Worm (Caenorhabditis elegans) whole organism, L4 larva: ENCODE results near the gene F26F2.11.

Experiments used
- D1046.2 ChIP-seq: fragments of 200-800 bp; sonication (Bioruptor generic); IDR thresholded peaks from 2 replicates; pipeline ENCODE4 v1.3.6; 2022; ENCODE audit warnings: missing genetic modification characterization, missing compliant biosample characterization
- F10B5.3 ChIP-seq: sonication (generic microtip); optimal IDR thresholded peaks from 2 replicates; lab custom pipeline; 2016; ENCODE audit warnings: mild to moderate bottlenecking, missing genetic modification characterization, missing compliant biosample characterization
- F37D6.2 ChIP-seq: sonication (generic microtip); optimal IDR thresholded peaks from 2 replicates; lab custom pipeline; 2016; ENCODE audit warnings: mild to moderate bottlenecking, missing genetic modification characterization, missing compliant biosample characterization
- Y5F2A.4 ChIP-seq: fragments of 200-800 bp; sonication (Bioruptor generic); optimal IDR thresholded peaks from 2 replicates; lab custom pipeline; 2018; ENCODE audit warnings: mild to moderate bottlenecking, missing genetic modification characterization, missing compliant biosample characterization
- aha-1 ChIP-seq: fragments of 150-350 bp; peaks from one replicate; lab custom pipeline; 2014; ENCODE audit warnings: missing biosample characterization, missing genetic modification characterization
- arid-1 ChIP-seq: fragments of 200-800 bp; sonication (Bioruptor generic); conservative IDR thresholded peaks from 2 replicates; pipeline ENCODE4 v1.3.6; 2022; ENCODE audit warnings: missing genetic modification reagents, missing genetic modification characterization, missing compliant biosample characterization
- ceh-20 ChIP-seq: fragments of 200-800 bp; sonication (Bioruptor generic); IDR thresholded peaks from 2 replicates; pipeline ENCODE4 v1.3.6; 2022; ENCODE audit warnings: missing genetic modification reagents, missing genetic modification characterization, missing compliant biosample characterization
- ceh-32 ChIP-seq: sonication (generic microtip); optimal IDR thresholded peaks from 2 replicates; lab custom pipeline; 2016; ENCODE audit warnings: mild to moderate bottlenecking, missing genetic modification characterization, missing compliant biosample characterization; ENCODE audit not compliant: poor library complexity
- ceh-82 ChIP-seq: sonication (generic microtip); optimal IDR thresholded peaks from 2 replicates; lab custom pipeline; 2017; ENCODE audit warnings: missing biosample characterization, missing genetic modification characterization
- cey-2 ChIP-seq: sonication (generic microtip); optimal IDR thresholded peaks from 3 replicates; lab custom pipeline; 2017; ENCODE audit warnings: missing genetic modification characterization, mild to moderate bottlenecking, missing compliant biosample characterization, antibody characterized with exemption, borderline replicate concordance; ENCODE audit not compliant: insufficient read depth
- ctbp-1 ChIP-seq: fragments of 200-800 bp; sonication (Bioruptor generic); IDR thresholded peaks from 2 replicates; pipeline ENCODE4 v1.3.6; 2022; ENCODE audit warnings: missing genetic modification reagents, missing genetic modification characterization, missing compliant biosample characterization
- dmd-6 ChIP-seq: fragments of 200-800 bp; sonication (Bioruptor generic); IDR thresholded peaks from 2 replicates; pipeline ENCODE4 v1.3.6; 2022; ENCODE audit warnings: missing genetic modification reagents, missing genetic modification characterization, missing compliant biosample characterization
- dve-1 ChIP-seq: sonication (generic microtip); optimal IDR thresholded peaks from 2 replicates; lab custom pipeline; 2017; ENCODE audit warnings: antibody characterized with exemption, mild to moderate bottlenecking, missing genetic modification characterization, missing compliant biosample characterization; ENCODE audit not compliant: insufficient read depth
- egl-27 ChIP-seq: sonication (generic microtip); optimal IDR thresholded peaks from 3 replicates; lab custom pipeline; 2017; ENCODE audit warnings: missing biosample characterization, missing genetic modification reagents, missing genetic modification characterization
- fkh-10 ChIP-seq: fragments of 150-350 bp; optimal IDR thresholded peaks from 2 replicates; lab custom pipeline; 2014; ENCODE audit warnings: missing biosample characterization, missing genetic modification reagents, missing genetic modification characterization
- jun-1 ChIP-seq: fragments of 150-350 bp; optimal IDR thresholded peaks from 2 replicates; lab custom pipeline; 2014; ENCODE audit warnings: missing biosample characterization, missing genetic modification reagents, missing genetic modification characterization
- lin-29 ChIP-seq: fragments of 200-800 bp; sonication (Bioruptor generic); IDR thresholded peaks from 2 replicates; pipeline ENCODE4 v1.3.6; 2022; ENCODE audit warnings: missing genetic modification reagents, missing genetic modification characterization, missing compliant biosample characterization
- lin-38 ChIP-seq: fragments of 200-800 bp; sonication (Bioruptor generic); IDR thresholded peaks from 2 replicates; pipeline ENCODE4 v1.3.6; 2022; ENCODE audit warnings: missing genetic modification reagents, missing genetic modification characterization, missing compliant biosample characterization
- lsy-2 ChIP-seq, 2 experiments: fragments of 150-350 bp in 1 of 2; sonication (generic microtip) in 1 of 2; optimal IDR thresholded peaks; 2 replicates each; lab custom pipeline; 2014 to 2017; ENCODE audit warnings: missing biosample characterization in 2 of 2, missing genetic modification characterization in 2 of 2
- madf-5 ChIP-seq, 2 experiments: fragments of 200-800 bp; sonication (Bioruptor generic); IDR thresholded peaks; 2 replicates each; pipeline ENCODE4 v1.3.6; 2022; ENCODE audit warnings: missing compliant biosample characterization in 2 of 2, missing genetic modification characterization in 2 of 2
- madf-9 ChIP-seq: fragments of 200-800 bp; sonication (Bioruptor generic); conservative IDR thresholded peaks from 2 replicates; pipeline ENCODE4 v1.3.6; 2022; ENCODE audit warnings: missing genetic modification reagents, missing genetic modification characterization, missing compliant biosample characterization
- mep-1 ChIP-seq: fragments of 150-350 bp; sonication (generic microtip); optimal IDR thresholded peaks from 3 replicates; lab custom pipeline; 2014; ENCODE audit warnings: missing biosample characterization, missing genetic modification characterization
- nhr-102 ChIP-seq: sonication (generic microtip); optimal IDR thresholded peaks from 2 replicates; lab custom pipeline; 2016; ENCODE audit warnings: mild to moderate bottlenecking, missing genetic modification characterization, moderate library complexity, missing compliant biosample characterization
- nhr-11 ChIP-seq: fragments of 150-350 bp; optimal IDR thresholded peaks from 2 replicates; lab custom pipeline; 2014; ENCODE audit warnings: missing biosample characterization, missing genetic modification characterization
- nhr-111 ChIP-seq: fragments of 200-800 bp; sonication (Bioruptor generic); optimal IDR thresholded peaks from 2 replicates; lab custom pipeline; 2018; ENCODE audit warnings: mild to moderate bottlenecking, missing genetic modification characterization, missing compliant biosample characterization
- nhr-25 ChIP-seq: sonication (generic microtip); optimal IDR thresholded peaks from 2 replicates; lab custom pipeline; 2017; ENCODE audit warnings: missing genetic modification characterization, mild to moderate bottlenecking, missing compliant biosample characterization, antibody characterized with exemption, moderate library complexity, borderline replicate concordance; ENCODE audit not compliant: insufficient read depth
- nhr-48 ChIP-seq: sonication (generic microtip); optimal IDR thresholded peaks from 2 replicates; lab custom pipeline; 2016; ENCODE audit warnings: mild to moderate bottlenecking, missing genetic modification characterization, missing compliant biosample characterization
- pha-4 ChIP-seq, 2 experiments: fragments of 150-350 bp in 1 of 2; fragments of 200-800 bp in 1 of 2; sonication (Bioruptor generic) in 1 of 2; IDR thresholded peaks in 1 of 2; optimal IDR thresholded peaks in 1 of 2; 2 replicates each; pipeline versions ENCODE4 v1.3.6 to Lab custom; 2014 to 2022; ENCODE audit warnings: missing genetic modification characterization in 2 of 2, missing genetic modification reagents in 2 of 2, missing biosample characterization in 1 of 2, missing compliant biosample characterization in 1 of 2
- pqm-1 ChIP-seq: sonication (generic microtip); optimal IDR thresholded peaks from 2 replicates; lab custom pipeline; 2017; ENCODE audit warnings: missing biosample characterization, missing genetic modification characterization
- saeg-2 ChIP-seq: fragments of 200-800 bp; sonication (Bioruptor generic); IDR thresholded peaks from 2 replicates; pipeline ENCODE4 v1.3.6; 2022; ENCODE audit warnings: missing genetic modification reagents, missing genetic modification characterization, missing compliant biosample characterization
- sdz-12 ChIP-seq: fragments of 200-800 bp; sonication (Bioruptor generic); optimal IDR thresholded peaks from 2 replicates; lab custom pipeline; 2018; ENCODE audit warnings: mild to moderate bottlenecking, missing genetic modification characterization, missing compliant biosample characterization
- snpc-4 ChIP-seq: fragments of 150-350 bp; optimal IDR thresholded peaks from 2 replicates; lab custom pipeline; 2014; ENCODE audit warnings: missing biosample characterization, missing genetic modification characterization
- spr-1 ChIP-seq: sonication (generic microtip); optimal IDR thresholded peaks from 2 replicates; lab custom pipeline; 2016; ENCODE audit warnings: mild to moderate bottlenecking, missing genetic modification characterization, missing compliant biosample characterization
- spr-3 ChIP-seq: fragments of 200-800 bp; sonication (Bioruptor generic); optimal IDR thresholded peaks from 2 replicates; lab custom pipeline; 2018; ENCODE audit warnings: mild to moderate bottlenecking, missing genetic modification characterization, missing compliant biosample characterization
- tag-97 ChIP-seq: fragments of 200-800 bp; sonication (Bioruptor generic); IDR thresholded peaks from 2 replicates; pipeline ENCODE4 v1.3.6; 2022; ENCODE audit warnings: missing genetic modification characterization, missing compliant biosample characterization
- tra-1 ChIP-seq: fragments of 200-800 bp; sonication (Bioruptor generic); IDR thresholded peaks from 2 replicates; pipeline ENCODE4 v1.3.6; 2022; ENCODE audit warnings: missing genetic modification reagents, missing genetic modification characterization, missing compliant biosample characterization
- zfp-3 ChIP-seq: fragments of 200-800 bp; sonication (Bioruptor generic); conservative IDR thresholded peaks from 2 replicates; pipeline ENCODE4 v1.3.6; 2022; ENCODE audit warnings: missing genetic modification reagents, missing genetic modification characterization, missing compliant biosample characterization
- zip-11 ChIP-seq: fragments of 200-800 bp; sonication (Bioruptor generic); IDR thresholded peaks from 2 replicates; pipeline ENCODE4 v1.3.6; 2022; ENCODE audit warnings: missing genetic modification characterization, missing compliant biosample characterization
- zip-2 ChIP-seq: fragments of 150-350 bp; optimal IDR thresholded peaks from 2 replicates; lab custom pipeline; 2014; ENCODE audit warnings: missing biosample characterization, missing genetic modification characterization

Gene F26F2.11

DNA sequence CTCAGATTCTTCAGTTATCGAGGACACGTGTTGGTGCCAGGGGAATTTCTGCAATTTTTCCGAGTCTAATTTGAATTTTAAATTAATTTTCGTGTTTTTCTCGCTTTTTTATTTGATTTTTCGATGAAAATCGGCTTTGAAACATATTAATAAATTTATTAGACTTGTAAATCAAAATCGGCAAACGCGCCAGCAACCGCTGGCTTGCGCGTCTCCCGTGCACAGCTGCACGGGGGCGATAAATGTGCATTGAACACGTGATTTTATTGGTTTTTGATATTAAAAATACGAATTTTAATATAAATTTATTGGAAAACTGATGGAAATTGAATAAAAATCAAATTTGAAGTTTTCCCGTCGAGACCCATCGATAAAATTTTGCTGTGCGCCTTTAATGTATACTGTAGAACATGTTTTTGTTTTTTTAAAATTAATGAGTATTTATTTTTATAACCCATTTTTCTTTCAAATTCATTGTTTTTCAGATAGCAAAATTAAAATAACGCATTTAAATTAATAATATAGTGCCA lies 15.0 kb downstream of the F26F2.11 start, which contains the start of gene F26F2.7 (continued):
- peak; percentile 56 for TF ChIP-seq nhr-48 (tag; lab: Kevin White, UChicago)
- no peak for TF ChIP-seq zip-2 (tag; lab: Kevin White, UChicago)
- no peak for TF ChIP-seq aha-1 (tag; lab: Kevin White, UChicago)
- no peak for TF ChIP-seq nhr-25
- 0 out of 2 replicates have a peak, but pooled peaks have one; percentile 31 for TF ChIP-seq ctbp-1 (GFP tag; lab: Robert Waterston, UW)
- TF ChIP-seq dmd-6, result peak; percentile 83
- TF ChIP-seq Y5F2A.4 (GFP tag; lab: Kevin White, UChicago), result no peak
- TF ChIP-seq arid-1 (GFP tag; lab: Robert Waterston, UW), result peak; percentile 64
- no peak; the same call in 1 of the 2 replicates for TF ChIP-seq tra-1
- no peak for TF ChIP-seq cey-2 (tag; lab: Kevin White, UChicago)
- peak; percentile 67 for TF ChIP-seq saeg-2
- TF ChIP-seq D1046.2 (GFP tag; lab: Robert Waterston, UW), result no peak
- TF ChIP-seq dve-1 (tag; lab: Kevin White, UChicago), result peak; percentile 97
- peak; percentile 25 for TF ChIP-seq pqm-1 (tag; lab: Kevin White, UChicago)
- peak; percentile 79 for TF ChIP-seq nhr-102 (tag; lab: Kevin White, UChicago)
- no peak for TF ChIP-seq ceh-32
- TF ChIP-seq F37D6.2 (tag; lab: Kevin White, UChicago), result peak; percentile 63
- TF ChIP-seq sdz-12, result no peak
- peak; percentile 30 for TF ChIP-seq nhr-11 (tag; lab: Kevin White, UChicago)
- TF ChIP-seq ceh-82 (tag; lab: Kevin White, UChicago), result no peak
- TF ChIP-seq spr-1 (tag; lab: Kevin White, UChicago), result peak; percentile 70
- TF ChIP-seq tag-97 (GFP tag; lab: Robert Waterston, UW), result no peak
- no peak for TF ChIP-seq nhr-111 (GFP tag; lab: Kevin White, UChicago)
- no peak for TF ChIP-seq zfp-3 (GFP tag; lab: Robert Waterston, UW)
- TF ChIP-seq F10B5.3, result peak; percentile 68
- no peak for TF ChIP-seq mep-1 (tag; lab: Kevin White, UChicago)
- no peak for TF ChIP-seq snpc-4
- TF ChIP-seq lin-29 (GFP tag; lab: Robert Waterston, UW), result no peak
- TF ChIP-seq ceh-20 (GFP tag; lab: Robert Waterston, UW), result peak; percentile 94
- TF ChIP-seq fkh-10 (GFP tag; lab: Kevin White, UChicago), result peak; percentile 17
- TF ChIP-seq egl-27 (tag; lab: Kevin White, UChicago), result no peak
- TF ChIP-seq madf-9 (GFP tag; lab: Robert Waterston, UW), result peak; percentile 39; the same call in 1 of the 2 replicates
- TF ChIP-seq lin-38 (GFP tag; lab: Robert Waterston, UW), result no peak
- peak; percentile 77 for TF ChIP-seq pha-4 (GFP tag; IDR thresholded peaks at IDR 0.05; lab: Robert Waterston, UW)
- no peak for TF ChIP-seq pha-4 (tag; optimal IDR thresholded peaks at IDR 0.05; lab: Kevin White, UChicago)
- peak; percentile 18 to 94 for TF ChIP-seq lsy-2 (tag; optimal IDR thresholded peaks at IDR 0.05; lab: Kevin White, UChicago)
- TF ChIP-seq madf-5 (GFP tag; IDR thresholded peaks at IDR 0.05; lab: Robert Waterston, UW), result no peak
- peak; percentile 74 for TF ChIP-seq spr-3
- no peak for TF ChIP-seq jun-1

DNA sequence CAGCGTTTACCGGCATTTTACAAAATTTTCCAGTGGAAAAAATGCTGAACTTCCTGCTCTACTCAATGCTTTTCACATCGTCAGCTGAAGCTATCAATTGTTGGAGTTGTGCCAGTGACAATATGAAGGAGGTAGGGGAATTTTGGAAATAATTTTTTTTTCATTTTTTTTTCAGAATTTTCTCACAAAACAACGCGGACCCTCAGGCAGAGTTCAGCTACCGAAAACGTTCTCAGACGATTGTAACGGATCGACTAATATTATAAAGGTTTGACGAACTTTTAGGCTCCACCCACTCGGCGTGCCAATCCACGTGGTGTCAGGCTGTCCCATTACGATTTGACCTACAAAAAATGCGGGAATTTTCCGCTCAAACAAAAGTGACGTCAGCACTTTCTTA lies 16.0 kb downstream of the F26F2.11 start, which contains the start of gene F26F2.8:
Gene F26F2.8, plus strand, starts transcription at position 13 of the 400 bp plus-strand sequence.
- TF ChIP-seq zip-11 (GFP tag; lab: Robert Waterston, UW) (no peak), aha-1 (tag; lab: Kevin White, UChicago) (peak; percentile 90)
- TF ChIP-seq, all 104 proteins: peak for 1
